Worm (Caenorhabditis elegans) whole organism, L1 larva: ENCODE data around the gene srg-2.

ENCODE experiments used
- C34B4.2 ChIP-seq: sonication (generic microtip); optimal IDR thresholded peaks from 2 replicates; lab custom pipeline; 2017; ENCODE audit warnings: mild to moderate bottlenecking, missing genetic modification characterization, missing compliant biosample characterization
- F16B12.6 ChIP-seq: fragments of 150-350 bp; optimal IDR thresholded peaks from 2 replicates; lab custom pipeline; 2014; ENCODE audit warnings: missing biosample characterization, missing genetic modification characterization
- Y116A8C.19 ChIP-seq: sonication (generic microtip); optimal IDR thresholded peaks from 2 replicates; lab custom pipeline; 2016; ENCODE audit warnings: missing compliant biosample characterization, missing genetic modification characterization, borderline replicate concordance
- aha-1 ChIP-seq: fragments of 150-350 bp; optimal IDR thresholded peaks from 2 replicates; lab custom pipeline; 2014; ENCODE audit warnings: missing biosample characterization, missing genetic modification characterization
- blmp-1 ChIP-seq: fragments of 150-350 bp; optimal IDR thresholded peaks from 2 replicates; lab custom pipeline; 2014; ENCODE audit warnings: missing biosample characterization, missing genetic modification characterization
- ceh-8 ChIP-seq: fragments of 200-800 bp; sonication (Bioruptor generic); optimal IDR thresholded peaks from 2 replicates; lab custom pipeline; 2018; ENCODE audit warnings: mild to moderate bottlenecking, missing genetic modification characterization, moderate library complexity, missing compliant biosample characterization
- ceh-82 ChIP-seq, 3 experiments: fragments of 150-350 bp in 1 of 3; sonication (generic microtip) in 2 of 3; optimal IDR thresholded peaks; 2 replicates each; lab custom pipeline; 2014 to 2017; ENCODE audit warnings: missing biosample characterization in 3 of 3, missing genetic modification characterization in 3 of 3
- dsc-1 ChIP-seq: sonication (generic microtip); optimal IDR thresholded peaks from 2 replicates; lab custom pipeline; 2016; ENCODE audit warnings: mild to moderate bottlenecking, missing genetic modification characterization, missing compliant biosample characterization
- efl-1 ChIP-seq, 4 experiments: fragments of 150-350 bp; optimal IDR thresholded peaks in 3 of 4; peaks in 1 of 4; 1 replicate in 1 of 4; 2 replicates in 3 of 4; lab custom pipeline; 2014; ENCODE audit warnings: missing biosample characterization in 2 of 4, missing genetic modification characterization in 2 of 4, missing genetic modification reagents in 2 of 4
- elt-3 ChIP-seq, 6 experiments: fragments of 150-350 bp in 1 of 6; sonication (generic microtip); optimal IDR thresholded peaks; 2 replicates each; lab custom pipeline; 2017 to 2018; ENCODE audit warnings: missing biosample characterization in 6 of 6, missing genetic modification characterization in 6 of 6, inconsistent platforms in 1 of 6
- fkh-10 ChIP-seq: sonication (generic microtip); optimal IDR thresholded peaks from 2 replicates; lab custom pipeline; 2017; ENCODE audit warnings: missing biosample characterization, missing genetic modification reagents, missing genetic modification characterization
- fos-1 ChIP-seq: fragments of 150-350 bp; optimal IDR thresholded peaks from 2 replicates; lab custom pipeline; 2014; ENCODE audit warnings: missing biosample characterization, missing genetic modification characterization
- grh-1 ChIP-seq: fragments of 200-800 bp; sonication (Bioruptor generic); IDR thresholded peaks from 2 replicates; pipeline ENCODE4 v1.3.6; 2022; ENCODE audit warnings: missing genetic modification reagents, missing genetic modification characterization, missing compliant biosample characterization
- hlh-17 ChIP-seq: fragments of 200-800 bp; sonication (Bioruptor generic); optimal IDR thresholded peaks from 2 replicates; lab custom pipeline; 2018; ENCODE audit warnings: missing genetic modification characterization, mild to moderate bottlenecking, missing compliant biosample characterization, moderate library complexity, borderline replicate concordance
- hlh-4 ChIP-seq: sonication (generic microtip); optimal IDR thresholded peaks from 2 replicates; lab custom pipeline; 2016; ENCODE audit warnings: mild to moderate bottlenecking, missing genetic modification characterization, missing compliant biosample characterization
- hpl-2 ChIP-seq: fragments of 150-350 bp; optimal IDR thresholded peaks from 2 replicates; lab custom pipeline; 2014; ENCODE audit warnings: missing biosample characterization, missing genetic modification reagents, missing genetic modification characterization
- isw-1 ChIP-seq: fragments of 200-800 bp; sonication (Bioruptor generic); IDR thresholded peaks from 2 replicates; pipeline ENCODE4 v1.3.6; 2022; ENCODE audit warnings: missing genetic modification characterization, missing compliant biosample characterization
- lin-39 ChIP-seq: fragments of 150-350 bp; optimal IDR thresholded peaks from 2 replicates; lab custom pipeline; 2014; ENCODE audit warnings: missing biosample characterization, missing genetic modification reagents, missing genetic modification characterization
- lsy-2 ChIP-seq, 2 experiments: fragments of 150-350 bp; optimal IDR thresholded peaks; 2 replicates each; lab custom pipeline; 2014; ENCODE audit warnings: missing biosample characterization in 2 of 2, missing genetic modification characterization in 2 of 2
- mab-9 ChIP-seq: fragments of 200-800 bp; sonication (Bioruptor generic); IDR thresholded peaks from 2 replicates; pipeline ENCODE4 v1.3.6; 2022; ENCODE audit warnings: missing genetic modification reagents, missing genetic modification characterization, missing compliant biosample characterization
- mdl-1 ChIP-seq, 2 experiments: fragments of 150-350 bp; optimal IDR thresholded peaks; 2 replicates each; lab custom pipeline; 2014 to 2017; ENCODE audit warnings: missing biosample characterization in 2 of 2, missing genetic modification characterization in 2 of 2, inconsistent platforms in 1 of 2
- mef-2 ChIP-seq: fragments of 150-350 bp; optimal IDR thresholded peaks from 2 replicates; lab custom pipeline; 2014; ENCODE audit warnings: missing biosample characterization, missing genetic modification characterization
- nhr-11 ChIP-seq: fragments of 150-350 bp; optimal IDR thresholded peaks from 2 replicates; lab custom pipeline; 2014; ENCODE audit warnings: missing biosample characterization, missing genetic modification characterization
- nhr-19 ChIP-seq: fragments of 200-800 bp; sonication (Bioruptor generic); conservative IDR thresholded peaks from 2 replicates; pipeline ENCODE4 v1.3.6; 2022; ENCODE audit warnings: missing genetic modification characterization, missing compliant biosample characterization
- nhr-28 ChIP-seq: fragments of 150-350 bp; optimal IDR thresholded peaks from 2 replicates; lab custom pipeline; 2014; ENCODE audit warnings: missing biosample characterization, missing genetic modification characterization
- nhr-71 ChIP-seq: sonication (generic microtip); optimal IDR thresholded peaks from 2 replicates; lab custom pipeline; 2016; ENCODE audit warnings: mild to moderate bottlenecking, missing genetic modification characterization, moderate library complexity, missing compliant biosample characterization
- nhr-85 ChIP-seq: sonication (generic microtip); peaks from one replicate; lab custom pipeline; 2016; ENCODE audit warnings: missing genetic modification characterization, inconsistent platforms, missing compliant biosample characterization
- pag-3 ChIP-seq: sonication (generic microtip); optimal IDR thresholded peaks from 2 replicates; lab custom pipeline; 2017; ENCODE audit warnings: missing genetic modification characterization, mild to moderate bottlenecking, missing compliant biosample characterization, antibody characterized with exemption, borderline replicate concordance; ENCODE audit not compliant: insufficient read depth
- pax-3 ChIP-seq: fragments of 200-800 bp; sonication (Bioruptor generic); optimal IDR thresholded peaks from 2 replicates; lab custom pipeline; 2018; ENCODE audit warnings: mild to moderate bottlenecking, missing genetic modification characterization, moderate library complexity, missing compliant biosample characterization
- pqm-1 ChIP-seq: sonication (generic microtip); optimal IDR thresholded peaks from 3 replicates; lab custom pipeline; 2017; ENCODE audit warnings: missing biosample characterization, missing genetic modification characterization
- skn-1 ChIP-seq: fragments of 150-350 bp; optimal IDR thresholded peaks from 2 replicates; lab custom pipeline; 2014; ENCODE audit warnings: missing biosample characterization, missing genetic modification characterization
- snu-23 ChIP-seq: sonication (generic microtip); optimal IDR thresholded peaks from 2 replicates; lab custom pipeline; 2016; ENCODE audit warnings: missing genetic modification characterization, missing compliant biosample characterization
- sox-4 ChIP-seq: sonication (generic microtip); optimal IDR thresholded peaks from 2 replicates; lab custom pipeline; 2016; ENCODE audit warnings: missing genetic modification characterization, missing compliant biosample characterization
- sptf-1 ChIP-seq: fragments of 150-350 bp; optimal IDR thresholded peaks from 2 replicates; lab custom pipeline; 2014; ENCODE audit warnings: missing biosample characterization, missing genetic modification characterization
- sup-37 ChIP-seq: fragments of 200-800 bp; sonication (Bioruptor generic); optimal IDR thresholded peaks from 2 replicates; lab custom pipeline; 2018; ENCODE audit warnings: mild to moderate bottlenecking, missing genetic modification characterization, missing compliant biosample characterization
- swsn-7 ChIP-seq: sonication (generic microtip); optimal IDR thresholded peaks from 2 replicates; lab custom pipeline; 2016; ENCODE audit warnings: missing genetic modification characterization, missing compliant biosample characterization
- tlp-1 ChIP-seq: fragments of 150-350 bp; optimal IDR thresholded peaks from 2 replicates; lab custom pipeline; 2014; ENCODE audit warnings: missing biosample characterization, missing genetic modification characterization
- unc-130 ChIP-seq: fragments of 150-350 bp; optimal IDR thresholded peaks from 2 replicates; lab custom pipeline; 2017; ENCODE audit warnings: missing biosample characterization, missing genetic modification characterization, inconsistent platforms
- unc-30 ChIP-seq: sonication (generic microtip); optimal IDR thresholded peaks from 2 replicates; lab custom pipeline; 2017; ENCODE audit warnings: missing biosample characterization, missing genetic modification characterization
- unc-86 ChIP-seq: sonication (generic microtip); optimal IDR thresholded peaks from 2 replicates; lab custom pipeline; 2016; ENCODE audit warnings: missing genetic modification characterization, missing compliant biosample characterization
- vab-15 ChIP-seq: sonication (generic microtip); optimal IDR thresholded peaks from 2 replicates; lab custom pipeline; 2017; ENCODE audit warnings: missing genotype, mild to moderate bottlenecking, missing genetic modification characterization, missing compliant biosample characterization
- zag-1 ChIP-seq: fragments of 150-350 bp; optimal IDR thresholded peaks from 2 replicates; lab custom pipeline; 2014; ENCODE audit warnings: missing biosample characterization, missing genetic modification characterization
- zip-4 ChIP-seq: fragments of 200-800 bp; sonication (Bioruptor generic); optimal IDR thresholded peaks from 2 replicates; lab custom pipeline; 2018; ENCODE audit warnings: mild to moderate bottlenecking, missing genetic modification characterization, moderate library complexity, missing compliant biosample characterization
- ztf-11 ChIP-seq, 2 experiments: sonication (generic microtip); optimal IDR thresholded peaks; 2 replicates each; lab custom pipeline; 2016 to 2017; ENCODE audit warnings: missing genetic modification characterization in 2 of 2, missing biosample characterization in 1 of 2, missing compliant biosample characterization in 1 of 2

The srg-2 gene

ce11 chrIII:6287195-6287594 lies 27.2 kb upstream of the srg-2 start, which contains the start of gene F47D12.6:
TSS of gene F47D12.6 (minus strand) at chrIII:6287295.
- TF ChIP-seq F16B12.6 (no peak), elt-3 (tag; optimal IDR thresholded peaks at IDR 0.05; lab: Kevin White, UChicago) (peak in 1 of 6 experiments; percentile 53), C34B4.2 (no peak), vab-15 (no peak)

ce11 chrIII:6285890-6286289 lies 25.9 kb upstream of the srg-2 start, which contains the start of gene gadr-3:
TSS of gene gadr-3 (minus strand) at chrIII:6285990.
- TF ChIP-seq efl-1 (optimal IDR thresholded peaks at IDR 0.05; lab: Kevin White, UChicago) (no peak), efl-1 (GFP tag; optimal IDR thresholded peaks at IDR 0.05 in 1 of 2; lab: Kevin White, UChicago) (peak in 1 of 2 experiments; percentile 39), fos-1 (tag; lab: Kevin White, UChicago) (no peak), pqm-1 (no peak)

DNA sequence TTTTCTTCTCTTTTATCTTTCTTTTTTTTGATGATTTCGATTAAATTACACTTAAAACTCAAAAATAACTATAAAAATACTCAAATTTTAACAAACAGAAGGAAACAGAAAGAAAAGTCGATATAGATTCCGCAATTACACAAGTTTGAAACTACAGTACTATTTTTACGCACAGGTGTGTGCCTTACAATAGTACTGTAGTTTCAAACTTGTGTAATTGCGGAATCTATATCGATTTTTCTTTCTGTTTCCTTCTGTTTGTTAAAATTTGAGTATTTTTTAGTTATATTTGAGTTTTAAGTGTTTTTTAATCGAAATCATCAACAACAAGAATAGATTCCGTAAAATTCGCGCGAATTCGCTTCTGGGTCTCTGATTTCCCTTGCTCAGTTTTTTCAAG lies 23.0 kb upstream of the srg-2 start:
- TF ChIP-seq pag-3 (tag; lab: Kevin White, UChicago) (no peak), snu-23 (GFP tag; lab: Kevin White, UChicago) (no peak), efl-1 (optimal IDR thresholded peaks at IDR 0.05; lab: Kevin White, UChicago) (no peak), efl-1 (GFP tag; optimal IDR thresholded peaks at IDR 0.05 in 1 of 2; lab: Kevin White, UChicago) (peak in 1 of 2 experiments; percentile 46), sptf-1 (tag; lab: Kevin White, UChicago) (no peak), pax-3 (no peak), zip-4 (GFP tag; lab: Kevin White, UChicago) (no peak)

DNA sequence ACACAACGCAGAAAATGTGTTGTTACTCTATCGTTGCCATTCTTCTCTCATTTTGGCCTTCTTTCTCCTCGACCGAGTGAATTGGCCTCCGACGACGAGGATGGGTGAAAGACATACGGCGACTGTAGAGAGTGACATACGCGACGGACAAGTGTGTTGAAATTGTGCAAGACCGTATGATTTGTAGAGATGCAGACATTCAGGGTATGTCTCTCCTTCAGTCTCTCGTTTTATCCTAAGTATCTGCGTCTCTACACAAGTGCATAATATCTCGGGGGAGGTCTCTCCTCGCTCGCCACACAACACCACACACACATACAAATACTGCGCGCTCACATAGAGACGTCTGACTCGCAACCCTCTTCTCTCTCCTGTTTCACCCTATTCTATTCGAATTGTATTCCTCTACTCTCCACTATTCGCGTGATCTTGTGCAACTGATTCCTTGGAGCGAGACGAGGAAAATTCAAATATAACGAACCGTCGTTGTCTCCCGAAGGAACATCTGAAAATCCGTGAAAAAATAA lies 20.1 kb upstream of the srg-2 start, which contains the start of gene hmg-1.2:
TSS of gene hmg-1.2 (plus strand) at position 311 of the 527 bp plus-strand sequence.
- TF ChIP-seq sptf-1 (tag; lab: Kevin White, UChicago) (no peak), grh-1 (GFP tag; lab: Robert Waterston, UW) (peak; percentile 22; the same call in 1 of the 2 replicates), dsc-1 (tag; lab: Kevin White, UChicago) (peak; percentile 84), hlh-17 (GFP tag; lab: Kevin White, UChicago) (no peak), fos-1 (tag; lab: Kevin White, UChicago) (peak; percentile 78), fkh-10 (GFP tag; lab: Kevin White, UChicago) (peak; percentile 56), tlp-1 (tag; lab: Kevin White, UChicago) (no peak), nhr-85 (peak; percentile 92), sox-4 (tag; lab: Kevin White, UChicago) (no peak), hpl-2 (GFP tag; lab: Kevin White, UChicago) (peak; percentile 68), skn-1 (tag; lab: Kevin White, UChicago) (no peak), pqm-1 (no peak), ztf-11 (tag; optimal IDR thresholded peaks at IDR 0.05; lab: Kevin White, UChicago) (peak in 1 of 2 experiments; percentile 52), blmp-1 (tag; lab: Kevin White, UChicago) (peak; percentile 40), aha-1 (tag; lab: Kevin White, UChicago) (no peak), C34B4.2 (no peak), mef-2 (tag; lab: Kevin White, UChicago) (peak; percentile 28), ceh-8 (peak; percentile 66), Y116A8C.19 (tag; lab: Kevin White, UChicago) (no peak), snu-23 (GFP tag; lab: Kevin White, UChicago) (peak; percentile 96), elt-3 (tag; optimal IDR thresholded peaks at IDR 0.05; lab: Kevin White, UChicago) (peak in 3 of 6 experiments; percentile 8 to 52 (median 48)), nhr-28 (tag; lab: Kevin White, UChicago) (no peak), lin-39 (tag; lab: Kevin White, UChicago) (no peak), nhr-11 (peak; percentile 57), ceh-82 (tag; optimal IDR thresholded peaks at IDR 0.05; lab: Kevin White, UChicago) (peak; percentile 50 to 84 (median 62)), sup-37 (GFP tag; lab: Kevin White, UChicago) (peak; percentile 46), swsn-7 (tag; lab: Kevin White, UChicago) (peak; percentile 92), nhr-71 (peak; percentile 94), unc-86 (tag; lab: Kevin White, UChicago) (peak; percentile 83), hlh-4 (no peak), unc-130 (tag; lab: Kevin White, UChicago) (peak; percentile 66), unc-30 (tag; lab: Kevin White, UChicago) (no peak), mab-9 (GFP tag; lab: Robert Waterston, UW) (0 out of 2 replicates have a peak, but pooled peaks have one; percentile 47), efl-1 (optimal IDR thresholded peaks at IDR 0.05; lab: Kevin White, UChicago) (peak; percentile 86 to 98), efl-1 (GFP tag; optimal IDR thresholded peaks at IDR 0.05 in 1 of 2; lab: Kevin White, UChicago) (peak; percentile 50 to 96), mdl-1 (tag; optimal IDR thresholded peaks at IDR 0.05; lab: Kevin White, UChicago) (peak in 1 of 2 experiments; percentile 83), zag-1 (tag; lab: Kevin White, UChicago) (no peak), lsy-2 (tag; optimal IDR thresholded peaks at IDR 0.05; lab: Kevin White, UChicago) (peak; percentile 79 to 81), nhr-19 (GFP tag; lab: Robert Waterston, UW) (peak; percentile 89), isw-1 (GFP tag; lab: Robert Waterston, UW) (peak; percentile 63)
